Fruit fly (Drosophila melanogaster) whole organism, embryonic: ENCODE data around the gene Gale.
A peak's percentile ranks its signal among the peaks of the same experiment; 100 is the strongest.

Source experiments
- Bdp1 ChIP-seq: fragments of 200-800 bp; sonication (Bioruptor generic); optimal IDR thresholded peaks from 3 replicates; lab custom pipeline; 2016; ENCODE audit warnings: missing biosample characterization, missing genetic modification characterization
- CG10267 ChIP-seq: fragments of 200-800 bp; sonication (Bioruptor generic); optimal IDR thresholded peaks from 2 replicates; lab custom pipeline; 2018; ENCODE audit warnings: missing biosample characterization, mild to moderate bottlenecking, missing genetic modification characterization, moderate library complexity
- CG10274 ChIP-seq: fragments of 200-800 bp; sonication (Bioruptor generic); optimal IDR thresholded peaks from 3 replicates; lab custom pipeline; 2017; ENCODE audit warnings: missing biosample characterization, mild to moderate bottlenecking, missing genetic modification characterization
- CG10431 ChIP-seq: fragments of 200-800 bp; sonication (Bioruptor generic); optimal IDR thresholded peaks from 3 replicates; lab custom pipeline; 2018; ENCODE audit warnings: missing biosample characterization, mild to moderate bottlenecking, missing genetic modification characterization
- CG10654 ChIP-seq: fragments of 200-800 bp; sonication (Bioruptor generic); optimal IDR thresholded peaks from 2 replicates; lab custom pipeline; 2016; ENCODE audit warnings: missing biosample characterization, missing genetic modification characterization
- CG11696 ChIP-seq: fragments of 200-800 bp; sonication (Bioruptor generic); IDR thresholded peaks from 2 replicates; pipeline ENCODE4 v1.3.6; 2022; ENCODE audit warnings: missing biosample characterization, missing genetic modification characterization
- CG12155 ChIP-seq: fragments of 200-800 bp; sonication (Bioruptor generic); optimal IDR thresholded peaks from 3 replicates; lab custom pipeline; 2016; ENCODE audit warnings: missing biosample characterization, missing genetic modification characterization
- CG12236 ChIP-seq: fragments of 200-800 bp; sonication (Bioruptor generic); optimal IDR thresholded peaks from 2 replicates; lab custom pipeline; 2016; ENCODE audit warnings: missing biosample characterization, missing genetic modification characterization
- CG1233 ChIP-seq: fragments of 200-800 bp; sonication (Bioruptor generic); optimal IDR thresholded peaks from 4 replicates; lab custom pipeline; 2018; ENCODE audit warnings: missing biosample characterization, mild to moderate bottlenecking, missing genetic modification characterization
- CG13775 ChIP-seq: fragments of 200-800 bp; sonication (Bioruptor generic); optimal IDR thresholded peaks from 3 replicates; lab custom pipeline; 2017; ENCODE audit warnings: missing biosample characterization, mild to moderate bottlenecking, missing genetic modification characterization
- CG13894 ChIP-seq: fragments of 200-800 bp; sonication (Bioruptor generic); optimal IDR thresholded peaks from 3 replicates; lab custom pipeline; 2018; ENCODE audit warnings: missing biosample characterization, mild to moderate bottlenecking, missing genetic modification characterization, moderate library complexity
- CG17361 ChIP-seq: fragments of 200-800 bp; sonication (Bioruptor generic); IDR thresholded peaks from 3 replicates; pipeline ENCODE4 v1.3.6; 2022; ENCODE audit warnings: missing biosample characterization, missing genetic modification characterization
- CG2678 ChIP-seq: fragments of 200-800 bp; sonication (Bioruptor generic); optimal IDR thresholded peaks from 3 replicates; lab custom pipeline; 2019; ENCODE audit warnings: missing biosample characterization, mild to moderate bottlenecking, missing genetic modification characterization, moderate library complexity
- CG3726 ChIP-seq: fragments of 200-800 bp; sonication (Bioruptor generic); IDR thresholded peaks from 3 replicates; pipeline ENCODE4, ENCODE4 v1.3.6; 2022; ENCODE audit warnings: missing biosample characterization, missing genetic modification characterization
- CG42726 ChIP-seq: fragments of 200-800 bp; sonication (Bioruptor generic); IDR thresholded peaks from 2 replicates; pipeline ENCODE4 v1.3.6; 2022; ENCODE audit warnings: missing biosample characterization, missing genetic modification characterization; ENCODE audit not compliant: partially characterized antibody
- CG4328 ChIP-seq: fragments of 200-800 bp; sonication (Bioruptor generic); optimal IDR thresholded peaks from 3 replicates; lab custom pipeline; 2017; ENCODE audit warnings: missing biosample characterization, missing genetic modification reagents, missing genetic modification characterization
- CG7963 ChIP-seq: fragments of 200-800 bp; sonication (Bioruptor generic); IDR thresholded peaks from 3 replicates; pipeline ENCODE4 v1.3.6; 2022; ENCODE audit warnings: missing biosample characterization, missing genetic modification characterization; ENCODE audit not compliant: partially characterized antibody
- Camta ChIP-seq: fragments of 200-800 bp; sonication (Bioruptor generic); optimal IDR thresholded peaks from 2 replicates; lab custom pipeline; 2016; ENCODE audit warnings: missing biosample characterization, missing genetic modification characterization
- CrebB ChIP-seq: fragments of 200-800 bp; sonication (Bioruptor generic); optimal IDR thresholded peaks from 3 replicates; lab custom pipeline; 2018; ENCODE audit warnings: missing biosample characterization, mild to moderate bottlenecking, missing genetic modification characterization
- D19A ChIP-seq: fragments of 200-800 bp; optimal IDR thresholded peaks from 3 replicates; lab custom pipeline; 2019; ENCODE audit warnings: missing biosample characterization, mild to moderate bottlenecking, missing genetic modification characterization, moderate library complexity
- D19B ChIP-seq: fragments of 200-800 bp; sonication (Bioruptor generic); optimal IDR thresholded peaks from 2 replicates; lab custom pipeline; 2017; ENCODE audit warnings: missing biosample characterization, mild to moderate bottlenecking, missing genetic modification characterization
- Dbx ChIP-seq: fragments of 200-800 bp; sonication (Bioruptor generic); IDR thresholded peaks from 3 replicates; pipeline ENCODE4 v1.3.6; 2022; ENCODE audit warnings: missing biosample characterization, missing genetic modification characterization
- Dp ChIP-seq: fragments of 200-800 bp; sonication (Bioruptor generic); optimal IDR thresholded peaks from 2 replicates; lab custom pipeline; 2018; ENCODE audit warnings: missing biosample characterization, mild to moderate bottlenecking, missing genetic modification characterization, moderate library complexity
- Dref ChIP-seq: fragments of 200-800 bp; sonication (Bioruptor generic); IDR thresholded peaks from 2 replicates; pipeline ENCODE4 v1.3.6; 2022; ENCODE audit warnings: missing biosample characterization, missing genetic modification characterization
- Drgx ChIP-seq: fragments of 200-800 bp; sonication (Bioruptor generic); IDR thresholded peaks from 2 replicates; pipeline ENCODE4 v1.3.6; 2022; ENCODE audit warnings: missing biosample characterization, missing genetic modification characterization
- Fer1 ChIP-seq: fragments of 200-800 bp; sonication (Bioruptor generic); optimal IDR thresholded peaks from 2 replicates; lab custom pipeline; 2017; ENCODE audit warnings: missing biosample characterization, mild to moderate bottlenecking, missing genetic modification characterization
- HLH4C ChIP-seq: fragments of 200-800 bp; sonication (Bioruptor generic); IDR thresholded peaks from 3 replicates; pipeline ENCODE4 v1.3.6; 2022; ENCODE audit warnings: missing biosample characterization, missing genetic modification characterization; ENCODE audit not compliant: partially characterized antibody
- HLH54F ChIP-seq: fragments of 200-800 bp; sonication (Bioruptor generic); optimal IDR thresholded peaks from 3 replicates; lab custom pipeline; 2016; ENCODE audit warnings: missing biosample characterization, missing genetic modification characterization
- Hmr ChIP-seq: fragments of 200-800 bp; sonication (Bioruptor generic); optimal IDR thresholded peaks from 3 replicates; lab custom pipeline; 2017; ENCODE audit warnings: mild to moderate bottlenecking, missing biosample characterization, missing genetic modification reagents, missing genetic modification characterization
- NC2β ChIP-seq: fragments of 200-800 bp; sonication (Bioruptor generic); optimal IDR thresholded peaks from 2 replicates; lab custom pipeline; 2016; ENCODE audit warnings: missing biosample characterization, missing genetic modification characterization
- PHDP ChIP-seq: fragments of 200-800 bp; sonication (Bioruptor generic); optimal IDR thresholded peaks from 3 replicates; lab custom pipeline; 2018; ENCODE audit warnings: missing biosample characterization, mild to moderate bottlenecking, missing genetic modification characterization, moderate library complexity
- Spps ChIP-seq: fragments of 200-800 bp; sonication (Bioruptor generic); optimal IDR thresholded peaks from 2 replicates; lab custom pipeline; 2018; ENCODE audit warnings: missing biosample characterization, mild to moderate bottlenecking, missing genetic modification characterization
- Xbp1 ChIP-seq: fragments of 200-800 bp; sonication (Bioruptor generic); optimal IDR thresholded peaks from 3 replicates; lab custom pipeline; 2016; ENCODE audit warnings: missing biosample characterization, mild to moderate bottlenecking, missing genetic modification characterization
- YL-1 ChIP-seq: fragments of 200-800 bp; sonication (Bioruptor generic); optimal IDR thresholded peaks from 3 replicates; lab custom pipeline; 2017; ENCODE audit warnings: missing biosample characterization, mild to moderate bottlenecking, missing genetic modification characterization
- cas ChIP-seq: fragments of 200-800 bp; sonication (Bioruptor generic); IDR thresholded peaks from 2 replicates; pipeline ENCODE4 v1.3.6; 2022; ENCODE audit warnings: missing biosample characterization, missing genetic modification characterization
- ci ChIP-seq: fragments of 200-800 bp; sonication (Bioruptor generic); IDR thresholded peaks from 3 replicates; pipeline ENCODE4 v1.3.6; 2022; ENCODE audit warnings: missing biosample characterization, missing genetic modification characterization
- da ChIP-seq: fragments of 200-800 bp; sonication (Bioruptor generic); optimal IDR thresholded peaks from 2 replicates; lab custom pipeline; 2016; ENCODE audit warnings: missing biosample characterization, missing genetic modification characterization
- dmrt99B ChIP-seq: fragments of 200-800 bp; sonication (Bioruptor generic); optimal IDR thresholded peaks from 2 replicates; lab custom pipeline; 2018; ENCODE audit warnings: missing biosample characterization, mild to moderate bottlenecking, missing genetic modification characterization, moderate library complexity
- fd96Cb ChIP-seq: fragments of 200-800 bp; sonication (Bioruptor generic); optimal IDR thresholded peaks from 2 replicates; lab custom pipeline; 2018; ENCODE audit warnings: missing biosample characterization, mild to moderate bottlenecking, missing genetic modification characterization, moderate library complexity
- gcm ChIP-seq: fragments of 200-800 bp; sonication (Bioruptor generic); optimal IDR thresholded peaks from 2 replicates; lab custom pipeline; 2019; ENCODE audit warnings: missing biosample characterization, mild to moderate bottlenecking, missing genetic modification characterization, moderate library complexity
- insv ChIP-seq, 2 experiments: fragments of 200-800 bp; sonication (Bioruptor generic); optimal IDR thresholded peaks; 3 replicates each; lab custom pipeline; 2016 to 2018; ENCODE audit warnings: missing biosample characterization in 2 of 2, missing genetic modification characterization in 2 of 2
- lola ChIP-seq, 3 experiments: fragments of >200 bp in 2 of 3; fragments of 200-800 bp in 1 of 3; sonication (Bioruptor generic) in 1 of 3; optimal IDR thresholded peaks; 2 replicates each; lab custom pipeline; 2017 to 2019; ENCODE audit warnings: missing biosample characterization in 3 of 3, missing genetic modification characterization in 3 of 3, mild to moderate bottlenecking in 1 of 3, moderate library complexity in 1 of 3
- mirr ChIP-seq: fragments of 200-800 bp; sonication (Bioruptor generic); optimal IDR thresholded peaks from 3 replicates; lab custom pipeline; 2018; ENCODE audit warnings: missing biosample characterization, mild to moderate bottlenecking, missing genetic modification characterization
- odd ChIP-seq: fragments of 200-800 bp; sonication (Bioruptor generic); optimal IDR thresholded peaks from 2 replicates; lab custom pipeline; 2017; ENCODE audit warnings: missing biosample characterization, mild to moderate bottlenecking, missing genetic modification characterization
- pho ChIP-seq: fragments of 200-800 bp; sonication (Bioruptor generic); optimal IDR thresholded peaks from 2 replicates; lab custom pipeline; 2016; ENCODE audit warnings: missing biosample characterization, missing genetic modification characterization
- pnt ChIP-seq: fragments of 200-800 bp; sonication (Bioruptor generic); optimal IDR thresholded peaks from 3 replicates; lab custom pipeline; 2016; ENCODE audit warnings: missing biosample characterization, missing genetic modification characterization
- sens ChIP-seq: fragments of 200-800 bp; sonication (Bioruptor generic); peaks from one replicate; lab custom pipeline; 2016; ENCODE audit warnings: missing biosample characterization, missing genetic modification characterization
- slp2 ChIP-seq: fragments of 200-800 bp; sonication (Bioruptor generic); optimal IDR thresholded peaks from 2 replicates; lab custom pipeline; 2016; ENCODE audit warnings: missing biosample characterization, missing genetic modification characterization
- twi ChIP-seq: fragments of 200-800 bp; optimal IDR thresholded peaks from 2 replicates; lab custom pipeline; 2019; ENCODE audit warnings: missing biosample characterization, mild to moderate bottlenecking, missing genetic modification characterization, moderate library complexity

The Gale gene

DNA sequence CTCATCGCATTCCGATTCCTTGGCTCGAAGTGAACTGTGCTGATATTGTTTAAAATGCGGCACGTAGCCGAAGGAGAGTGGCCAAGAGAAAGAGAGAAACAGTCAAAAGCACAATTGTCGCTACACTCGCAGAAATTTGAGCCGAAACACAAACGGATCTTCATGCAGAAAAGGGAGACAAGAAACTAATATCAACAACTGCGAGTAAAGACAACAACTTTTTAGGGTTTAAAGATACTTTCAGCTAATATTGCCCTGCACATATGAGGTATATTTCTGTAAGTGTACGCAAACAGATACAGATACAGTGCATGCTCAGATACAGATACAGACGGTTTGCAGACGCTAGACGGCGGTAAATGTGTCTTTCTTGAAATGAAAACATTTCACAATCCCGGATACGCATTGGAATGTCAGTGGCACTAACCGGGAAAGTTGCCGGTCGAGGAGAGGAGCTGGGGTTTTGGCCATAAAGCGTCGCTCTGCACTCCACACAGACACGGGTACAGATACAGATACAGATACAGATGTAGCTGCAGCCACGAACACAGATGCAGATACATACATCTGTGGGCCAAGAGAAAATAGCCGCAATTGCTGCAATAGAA lies 4.1 kb upstream of the Gale start (continued):
- peak; percentile 95 for TF ChIP-seq ci (GFP tag; lab: Robert Waterston, UW)
- peak; percentile 71 for TF ChIP-seq CG11696 (GFP tag; lab: Robert Waterston, UW)
- peak; percentile 75 for TF ChIP-seq HLH54F (GFP tag; lab: Kevin White, UChicago)
- TF ChIP-seq CG10267 (tag; lab: Kevin White, UChicago), result peak; percentile 77
- peak; percentile 90 for TF ChIP-seq fd96Cb (tag; lab: Kevin White, UChicago)
- TF ChIP-seq CG12236, result peak; percentile 77
- peak in 1 of 3 experiments; percentile 69 for TF ChIP-seq lola (GFP tag; optimal IDR thresholded peaks at IDR 0.05; lab: Kevin White, UChicago)
- TF ChIP-seq pnt (GFP tag; lab: Kevin White, UChicago), result peak; percentile 87
- TF ChIP-seq Dp (GFP tag; lab: Kevin White, UChicago), result no peak
- peak; percentile 42 for TF ChIP-seq twi (tag; lab: Kevin White, UChicago)
- peak; percentile 84 for TF ChIP-seq gcm
- TF ChIP-seq Dref (GFP tag; lab: Robert Waterston, UW), result no peak
- TF ChIP-seq Drgx (GFP tag; lab: Robert Waterston, UW), result peak; percentile 94
- peak; percentile 73 for TF ChIP-seq CG4328 (GFP tag; lab: Kevin White, UChicago)
- peak; percentile 81 for TF ChIP-seq CG1233 (GFP tag; lab: Kevin White, UChicago)
- TF ChIP-seq da (GFP tag; lab: Kevin White, UChicago), result peak; percentile 84
- no peak for TF ChIP-seq HLH4C
- peak; percentile 58 for TF ChIP-seq CG10274 (GFP tag; lab: Kevin White, UChicago)
- peak; percentile 63 for TF ChIP-seq Hmr
- TF ChIP-seq CG42726, result no peak
- TF ChIP-seq dmrt99B, result peak; percentile 94
- no peak for TF ChIP-seq CG13894 (tag; lab: Kevin White, UChicago)
- no peak for TF ChIP-seq cas (GFP tag; lab: Robert Waterston, UW)
- 0 out of 3 replicates have a peak, but pooled peaks have one; percentile 50 for TF ChIP-seq Dbx
- TF ChIP-seq pho (GFP tag; lab: Kevin White, UChicago), result peak; percentile 52
- peak; percentile 91 for TF ChIP-seq Camta
- TF ChIP-seq CG12155 (GFP tag; lab: Kevin White, UChicago), result peak; percentile 78
- TF ChIP-seq CG7963 (GFP tag; lab: Robert Waterston, UW), result no peak
- TF ChIP-seq Xbp1 (GFP tag; lab: Kevin White, UChicago), result peak; percentile 92
- peak; percentile 70 for TF ChIP-seq CG13775 (GFP tag; lab: Kevin White, UChicago)
- TF ChIP-seq D19B, result peak; percentile 3
- TF ChIP-seq CrebB, result peak; percentile 81
- peak; percentile 79 for TF ChIP-seq Fer1 (GFP tag; lab: Kevin White, UChicago)
- peak; percentile 84 for TF ChIP-seq NC2β
- no peak for TF ChIP-seq insv (GFP tag; optimal IDR thresholded peaks at IDR 0.05; lab: Kevin White, UChicago)
- peak; percentile 79 for TF ChIP-seq D19A
- TF ChIP-seq CG2678 (tag; lab: Kevin White, UChicago), result peak; percentile 86
- peak; percentile 62 for TF ChIP-seq CG10431 (GFP tag; lab: Kevin White, UChicago)
- peak; percentile 82 for TF ChIP-seq CG17361 (GFP tag; lab: Robert Waterston, UW)
- no peak for TF ChIP-seq mirr (GFP tag; lab: Kevin White, UChicago)
- TF ChIP-seq Bdp1 (GFP tag; lab: Kevin White, UChicago), result peak; percentile 76
- peak; percentile 99 for TF ChIP-seq sens (GFP tag; lab: Kevin White, UChicago)
- peak; percentile 75 for TF ChIP-seq odd (GFP tag; lab: Kevin White, UChicago)
- peak; percentile 87 for TF ChIP-seq PHDP (tag; lab: Kevin White, UChicago)
- peak; percentile 56 for TF ChIP-seq Spps (tag; lab: Kevin White, UChicago)
- 0 out of 3 replicates have a peak, but pooled peaks have one; percentile 59 for TF ChIP-seq CG3726
- peak; percentile 1 for TF ChIP-seq YL-1 (GFP tag; lab: Kevin White, UChicago)
- TF ChIP-seq slp2, result peak; percentile 88
- peak; percentile 83 for TF ChIP-seq CG10654 (GFP tag; lab: Kevin White, UChicago)
